Fruit fly (Drosophila melanogaster) whole organism, prepupa: ENCODE results near the gene CG17929.
A peak's percentile ranks its signal among the peaks of the same experiment; 100 is the strongest.

ENCODE experiments used
- CG11902 ChIP-seq: fragments of 200-800 bp; sonication (Bioruptor generic); optimal IDR thresholded peaks from 3 replicates; lab custom pipeline; 2016; ENCODE audit warnings: missing biosample characterization, missing genetic modification characterization
- CG16779 ChIP-seq: fragments of 200-800 bp; sonication (Bioruptor generic); optimal IDR thresholded peaks from 3 replicates; lab custom pipeline; 2017; ENCODE audit warnings: missing biosample characterization, mild to moderate bottlenecking, missing genetic modification characterization
- CG34406 ChIP-seq: fragments of 200-800 bp; sonication (Bioruptor generic); optimal IDR thresholded peaks from 3 replicates; lab custom pipeline; 2016; ENCODE audit warnings: missing biosample characterization, missing genetic modification characterization
- CG6276 ChIP-seq: fragments of 200-800 bp; sonication (Bioruptor generic); optimal IDR thresholded peaks from 2 replicates; lab custom pipeline; 2017; ENCODE audit warnings: missing biosample characterization, mild to moderate bottlenecking, missing genetic modification characterization
- CG7368 ChIP-seq: fragments of 200-800 bp; sonication (Bioruptor generic); optimal IDR thresholded peaks from 3 replicates; lab custom pipeline; 2016; ENCODE audit warnings: missing biosample characterization, missing genetic modification characterization
- Ets21C ChIP-seq: fragments of 200-800 bp; sonication (Bioruptor generic); optimal IDR thresholded peaks from 3 replicates; lab custom pipeline; 2016; ENCODE audit warnings: missing biosample characterization, missing genetic modification characterization
- Hr4 ChIP-seq: fragments of 200-800 bp; sonication (Bioruptor generic); optimal IDR thresholded peaks from 3 replicates; lab custom pipeline; 2016; ENCODE audit warnings: missing biosample characterization, missing genetic modification characterization
- achi ChIP-seq: fragments of 200-800 bp; sonication (Bioruptor generic); optimal IDR thresholded peaks from 3 replicates; lab custom pipeline; 2016; ENCODE audit warnings: missing biosample characterization, missing genetic modification characterization

DNA sequence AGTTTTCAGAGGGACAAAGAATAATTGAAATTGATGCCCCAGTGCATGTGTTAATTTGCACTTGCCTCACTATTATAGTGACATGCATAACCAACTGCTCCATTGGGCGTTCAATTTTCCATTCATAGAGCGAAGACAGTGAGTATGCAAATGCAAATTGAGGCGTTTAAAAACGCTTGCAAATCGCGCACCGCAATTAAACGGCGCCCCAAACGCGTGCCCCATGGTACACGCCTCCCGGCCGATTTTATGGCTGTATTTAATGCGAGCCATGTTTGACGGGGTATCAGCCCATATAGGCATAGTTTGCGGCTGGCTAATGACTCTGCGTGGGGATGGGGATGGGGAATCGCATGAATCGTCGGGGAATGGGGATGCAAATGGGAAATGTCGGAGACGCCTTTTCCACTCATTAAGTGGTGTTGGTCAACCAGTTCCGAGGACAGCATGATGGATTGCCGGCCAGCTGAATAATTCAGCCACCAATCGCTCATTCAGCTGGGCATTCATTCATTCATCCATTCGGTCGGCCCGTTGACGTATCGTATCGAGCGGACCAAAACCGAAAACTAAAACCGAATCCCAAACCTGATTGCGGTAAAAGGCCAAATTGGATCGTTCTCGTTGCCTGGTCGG, 10.3 kb downstream of the CG17929 start:
- TF ChIP-seq CG16779, result no peak
- no peak for TF ChIP-seq achi (GFP tag; lab: Kevin White, UChicago)
- no peak for TF ChIP-seq Ets21C
- TF ChIP-seq CG34406 (GFP tag; lab: Kevin White, UChicago), result no peak
- TF ChIP-seq Hr4, result no peak
- TF ChIP-seq CG7368 (GFP tag; lab: Kevin White, UChicago), result no peak
- peak; percentile 43 for TF ChIP-seq CG6276 (GFP tag; lab: Kevin White, UChicago)
- TF ChIP-seq CG11902 (GFP tag; lab: Kevin White, UChicago), result no peak
